Worm (Caenorhabditis elegans) whole organism, L4 larva: ENCODE measurements around the gene sto-2.

Experiments used
- R02D3.7 ChIP-seq: fragments of 150-350 bp; sonication (generic microtip); optimal IDR thresholded peaks from 3 replicates; lab custom pipeline; 2014; ENCODE audit warnings: missing biosample characterization, missing genetic modification characterization
- fkh-10 ChIP-seq: fragments of 150-350 bp; optimal IDR thresholded peaks from 2 replicates; lab custom pipeline; 2014; ENCODE audit warnings: missing biosample characterization, missing genetic modification reagents, missing genetic modification characterization
- lin-13 ChIP-seq: fragments of 150-350 bp; optimal IDR thresholded peaks from 2 replicates; lab custom pipeline; 2014; ENCODE audit warnings: missing biosample characterization, missing genetic modification reagents, missing genetic modification characterization
- lsy-2 ChIP-seq, 2 experiments: fragments of 150-350 bp in 1 of 2; sonication (generic microtip) in 1 of 2; optimal IDR thresholded peaks; 2 replicates each; lab custom pipeline; 2014 to 2017; ENCODE audit warnings: missing biosample characterization in 2 of 2, missing genetic modification characterization in 2 of 2
- madf-5 ChIP-seq, 2 experiments: fragments of 200-800 bp; sonication (Bioruptor generic); IDR thresholded peaks; 2 replicates each; pipeline ENCODE4 v1.3.6; 2022; ENCODE audit warnings: missing compliant biosample characterization in 2 of 2, missing genetic modification characterization in 2 of 2
- nhr-11 ChIP-seq: fragments of 150-350 bp; optimal IDR thresholded peaks from 2 replicates; lab custom pipeline; 2014; ENCODE audit warnings: missing biosample characterization, missing genetic modification characterization
- nhr-76 ChIP-seq: fragments of 150-350 bp; optimal IDR thresholded peaks from 2 replicates; lab custom pipeline; 2014; ENCODE audit warnings: missing biosample characterization, missing genetic modification characterization
- pha-4 ChIP-seq, 2 experiments: fragments of 150-350 bp in 1 of 2; fragments of 200-800 bp in 1 of 2; sonication (Bioruptor generic) in 1 of 2; IDR thresholded peaks in 1 of 2; optimal IDR thresholded peaks in 1 of 2; 2 replicates each; pipeline versions ENCODE4 v1.3.6 to Lab custom; 2014 to 2022; ENCODE audit warnings: missing genetic modification characterization in 2 of 2, missing genetic modification reagents in 2 of 2, missing biosample characterization in 1 of 2, missing compliant biosample characterization in 1 of 2
- pqm-1 ChIP-seq: sonication (generic microtip); optimal IDR thresholded peaks from 2 replicates; lab custom pipeline; 2017; ENCODE audit warnings: missing biosample characterization, missing genetic modification characterization
- unc-130 ChIP-seq: sonication (generic microtip); optimal IDR thresholded peaks from 2 replicates; lab custom pipeline; 2016; ENCODE audit warnings: missing genetic modification reagents, missing genetic modification characterization, missing compliant biosample characterization
- unc-62 ChIP-seq, 3 experiments: fragments of 150-350 bp in 1 of 3; sonication (generic microtip); optimal IDR thresholded peaks in 2 of 3; peaks in 1 of 3; 1 replicate in 1 of 3; 2 replicates in 2 of 3; lab custom pipeline; 2014 to 2017; ENCODE audit warnings: missing biosample characterization in 3 of 3, missing genetic modification characterization in 3 of 3, missing genetic modification reagents in 3 of 3, missing genotype in 1 of 3

DNA sequence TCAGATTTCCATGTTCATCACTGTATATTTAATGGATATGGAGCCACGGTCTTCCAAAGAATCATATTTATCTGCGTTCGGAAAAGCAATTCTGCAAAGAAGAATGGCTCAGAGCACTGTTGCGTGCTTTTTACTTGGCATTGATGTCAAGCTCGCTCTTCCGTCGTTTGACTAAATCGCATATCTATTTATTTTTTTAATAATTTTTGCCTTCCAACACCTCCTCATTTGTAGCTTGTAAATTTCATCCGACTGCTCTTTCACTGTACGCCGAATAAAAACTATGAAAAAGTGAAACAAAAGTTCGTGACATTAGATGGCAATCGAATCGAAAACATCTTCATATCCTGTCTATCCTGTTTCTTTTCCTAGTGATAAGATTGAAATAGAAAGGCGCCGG, 16.7 kb upstream of the sto-2 start, which contains the start of gene C26B9.2:
- no peak for TF ChIP-seq unc-130 (GFP tag; lab: Kevin White, UChicago)
- TF ChIP-seq unc-62 (GFP tag; optimal IDR thresholded peaks at IDR 0.05 in 1 of 2; lab: Kevin White, UChicago), result no peak
- TF ChIP-seq unc-62 (tag; optimal IDR thresholded peaks at IDR 0.05; lab: Kevin White, UChicago), result no peak
- TF ChIP-seq fkh-10, result no peak
- TF ChIP-seq R02D3.7 (tag; lab: Kevin White, UChicago), result no peak
- no peak for TF ChIP-seq lsy-2 (tag; optimal IDR thresholded peaks at IDR 0.05; lab: Kevin White, UChicago)
- TF ChIP-seq pqm-1, result no peak
- TF ChIP-seq lin-13 (GFP tag; lab: Kevin White, UChicago), result no peak
- TF ChIP-seq madf-5 (GFP tag; IDR thresholded peaks at IDR 0.05; lab: Robert Waterston, UW), result no peak
- TF ChIP-seq pha-4 (GFP tag; IDR thresholded peaks at IDR 0.05; lab: Robert Waterston, UW), result no peak
- no peak for TF ChIP-seq pha-4 (tag; optimal IDR thresholded peaks at IDR 0.05; lab: Kevin White, UChicago)
- no peak for TF ChIP-seq nhr-76 (tag; lab: Kevin White, UChicago)
- no peak for TF ChIP-seq nhr-11 (tag; lab: Kevin White, UChicago)
